Worm (Caenorhabditis elegans) whole organism, L4 larva: ENCODE results near the gene snr-6.

Source experiments
- D1046.2 ChIP-seq: fragments of 200-800 bp; sonication (Bioruptor generic); IDR thresholded peaks from 2 replicates; pipeline ENCODE4 v1.3.6; 2022; ENCODE audit warnings: missing genetic modification characterization, missing compliant biosample characterization
- ceh-44 ChIP-seq: fragments of 200-800 bp; sonication (Bioruptor generic); IDR thresholded peaks from 2 replicates; pipeline ENCODE4 v1.3.6; 2022; ENCODE audit warnings: missing genetic modification reagents, missing genetic modification characterization, missing compliant biosample characterization
- lin-13 ChIP-seq: fragments of 150-350 bp; optimal IDR thresholded peaks from 2 replicates; lab custom pipeline; 2014; ENCODE audit warnings: missing biosample characterization, missing genetic modification reagents, missing genetic modification characterization
- nhr-237 ChIP-seq: sonication (generic microtip); optimal IDR thresholded peaks from 2 replicates; lab custom pipeline; 2017; ENCODE audit warnings: missing biosample characterization, missing genetic modification characterization
- nhr-76 ChIP-seq: fragments of 150-350 bp; optimal IDR thresholded peaks from 2 replicates; lab custom pipeline; 2014; ENCODE audit warnings: missing biosample characterization, missing genetic modification characterization
- unc-39 ChIP-seq: sonication (generic microtip); optimal IDR thresholded peaks from 2 replicates; lab custom pipeline; 2017; ENCODE audit warnings: missing biosample characterization, missing genetic modification characterization
- ztf-7 ChIP-seq: fragments of 150-350 bp; optimal IDR thresholded peaks from 2 replicates; lab custom pipeline; 2014; ENCODE audit warnings: missing biosample characterization, missing genetic modification characterization

DNA sequence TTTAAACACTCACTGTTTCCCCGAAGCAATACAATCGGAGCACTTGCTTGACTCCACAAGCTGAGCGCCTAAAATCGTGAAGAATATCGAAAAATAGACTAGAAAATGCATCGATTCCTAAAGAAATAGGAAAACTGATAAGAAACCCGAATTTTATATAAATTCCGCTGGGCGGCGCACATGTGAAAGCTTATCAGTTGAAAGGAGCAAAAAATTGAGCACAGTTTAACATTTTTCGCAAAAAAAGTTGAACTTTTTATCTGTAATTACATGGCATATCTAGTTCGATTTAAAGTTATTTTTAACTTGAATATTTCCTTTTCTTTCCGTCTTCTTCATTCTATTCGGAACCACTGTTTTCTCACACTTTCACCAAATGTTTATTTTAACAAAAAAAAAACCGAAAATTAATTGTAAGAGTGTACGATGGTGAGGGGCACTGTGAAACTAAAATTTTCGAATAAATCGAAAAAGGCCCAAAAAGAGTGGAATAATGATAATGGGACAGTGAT is 16.6 kb upstream of the snr-6 start, which contains the start of gene Y49E10.18:
- no peak for TF ChIP-seq nhr-237 (tag; lab: Kevin White, UChicago)
- TF ChIP-seq ceh-44, result no peak
- no peak for TF ChIP-seq nhr-76 (tag; lab: Kevin White, UChicago)
- TF ChIP-seq lin-13 (GFP tag; lab: Kevin White, UChicago), result no peak
- TF ChIP-seq D1046.2 (GFP tag; lab: Robert Waterston, UW), result no peak
- TF ChIP-seq ztf-7 (tag; lab: Kevin White, UChicago), result no peak
- TF ChIP-seq unc-39, result no peak
